Fruit fly (Drosophila melanogaster) ovary, adult (tissue): ENCODE results near the gene CG42266.

ENCODE experiments used
- CG17801 ChIP-seq: fragments of 200-800 bp; optimal IDR thresholded peaks from 2 replicates; lab custom pipeline; 2019; ENCODE audit warnings: missing biosample characterization, mild to moderate bottlenecking, missing genetic modification characterization, moderate library complexity; ENCODE audit not compliant: partially characterized antibody

CG42266 gene

DNA sequence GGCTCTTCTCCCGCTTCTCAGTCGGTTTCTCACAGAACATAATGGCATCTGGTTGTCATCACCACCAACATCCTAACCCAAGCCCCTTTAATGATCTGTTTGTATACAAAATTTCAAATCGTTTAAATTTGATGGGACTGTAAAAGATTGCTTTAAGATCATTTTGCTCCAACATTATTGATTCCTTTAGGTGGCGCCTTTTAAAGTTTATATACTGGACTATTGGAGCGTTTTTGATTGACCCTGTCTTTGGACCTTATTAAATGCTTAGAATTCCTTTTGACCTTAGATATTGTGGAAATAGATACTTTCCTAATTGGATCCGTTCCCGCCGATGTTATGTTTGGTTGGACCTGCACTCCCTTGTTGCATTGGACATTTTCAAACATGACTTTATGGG lies at the start of gene CG42266:
TSS of gene CG42266 (minus strand) at position 101 of the 400 bp plus-strand sequence.
- no peak for TF ChIP-seq CG17801 (GFP tag; lab: Kevin White, UChicago)

DNA sequence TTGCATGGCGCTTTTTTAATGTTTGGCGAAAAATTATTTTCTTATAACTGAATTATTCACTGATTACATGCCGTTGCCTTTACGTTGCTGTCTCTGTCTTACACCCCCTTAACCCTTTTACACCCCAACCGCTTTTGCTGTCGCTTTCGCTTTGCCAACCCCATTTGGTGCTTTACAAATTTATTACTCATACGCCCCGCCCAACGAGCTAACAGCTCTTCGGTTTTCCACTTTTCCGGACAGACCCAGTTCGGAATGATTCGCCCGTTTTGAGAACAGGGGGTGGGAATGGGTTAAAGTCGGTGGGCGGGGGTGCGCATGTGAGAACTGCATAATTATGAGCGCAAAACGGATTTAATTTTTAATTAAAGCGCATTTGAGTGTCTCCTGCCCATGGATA lies 40.8 kb upstream of the CG42266 start:
- TF ChIP-seq CG17801 (GFP tag; lab: Kevin White, UChicago): no peak

DNA sequence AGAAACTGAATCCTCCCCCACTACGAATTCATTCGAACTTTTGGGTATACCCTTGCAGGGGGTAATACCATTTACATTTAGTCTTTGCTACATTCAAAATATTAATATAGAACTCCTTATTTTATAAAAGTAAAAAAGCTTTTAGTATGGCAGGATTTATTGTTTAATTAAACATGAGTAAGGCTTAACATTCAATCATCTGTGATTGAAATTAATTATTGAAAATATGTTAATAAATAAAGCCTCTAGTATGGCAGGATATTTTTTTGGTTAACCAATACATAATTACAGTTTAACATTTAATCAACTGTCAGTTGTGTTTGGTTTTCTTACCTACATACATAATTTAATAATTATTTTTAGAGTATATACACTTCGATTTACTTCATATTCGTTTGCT lies 34.5 kb upstream of the CG42266 start:
- no peak for TF ChIP-seq CG17801 (GFP tag; lab: Kevin White, UChicago)

DNA sequence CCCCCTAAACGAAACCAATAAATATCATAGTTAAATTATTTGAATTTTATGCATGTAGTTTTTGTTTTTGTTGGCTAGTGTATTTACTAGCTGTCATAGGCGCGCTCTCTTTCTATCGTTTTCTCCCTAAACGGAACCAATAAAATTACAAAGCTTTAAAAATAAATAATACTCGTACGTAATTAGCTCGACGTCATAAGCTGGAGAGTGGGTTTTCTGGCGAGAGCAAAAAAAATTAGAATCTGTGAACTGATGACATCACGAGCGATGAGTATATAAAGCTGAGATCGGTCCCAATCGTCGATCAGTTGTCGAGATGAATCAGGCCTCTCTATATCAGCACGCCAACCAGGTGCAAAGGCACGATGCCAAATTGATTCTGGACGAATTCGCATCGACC lies 25.4 kb upstream of the CG42266 start, which contains the start of gene jhamt:
TSS of gene jhamt (plus strand) at position 301 of the 400 bp plus-strand sequence.
- TF ChIP-seq CG17801 (GFP tag; lab: Kevin White, UChicago): no peak

DNA sequence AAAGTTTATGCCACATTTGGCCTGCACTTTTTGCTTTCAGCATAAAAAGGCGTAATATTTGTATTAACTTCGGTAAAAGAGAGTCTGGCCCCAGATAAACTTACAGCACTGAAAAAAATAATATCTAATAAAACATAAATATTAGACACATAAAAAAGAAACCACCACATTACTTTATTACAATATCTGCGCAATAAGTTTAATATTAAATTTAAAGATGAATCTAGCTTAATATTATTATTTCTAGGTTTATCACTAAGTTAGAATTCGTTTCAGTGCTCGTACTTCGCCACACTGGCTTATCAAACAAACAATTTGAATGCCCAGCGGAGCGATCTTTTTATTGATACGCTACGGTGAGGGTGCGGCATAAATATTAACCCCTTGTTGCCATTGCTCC lies 17.7 kb upstream of the CG42266 start:
- TF ChIP-seq CG17801 (GFP tag; lab: Kevin White, UChicago): no peak

DNA sequence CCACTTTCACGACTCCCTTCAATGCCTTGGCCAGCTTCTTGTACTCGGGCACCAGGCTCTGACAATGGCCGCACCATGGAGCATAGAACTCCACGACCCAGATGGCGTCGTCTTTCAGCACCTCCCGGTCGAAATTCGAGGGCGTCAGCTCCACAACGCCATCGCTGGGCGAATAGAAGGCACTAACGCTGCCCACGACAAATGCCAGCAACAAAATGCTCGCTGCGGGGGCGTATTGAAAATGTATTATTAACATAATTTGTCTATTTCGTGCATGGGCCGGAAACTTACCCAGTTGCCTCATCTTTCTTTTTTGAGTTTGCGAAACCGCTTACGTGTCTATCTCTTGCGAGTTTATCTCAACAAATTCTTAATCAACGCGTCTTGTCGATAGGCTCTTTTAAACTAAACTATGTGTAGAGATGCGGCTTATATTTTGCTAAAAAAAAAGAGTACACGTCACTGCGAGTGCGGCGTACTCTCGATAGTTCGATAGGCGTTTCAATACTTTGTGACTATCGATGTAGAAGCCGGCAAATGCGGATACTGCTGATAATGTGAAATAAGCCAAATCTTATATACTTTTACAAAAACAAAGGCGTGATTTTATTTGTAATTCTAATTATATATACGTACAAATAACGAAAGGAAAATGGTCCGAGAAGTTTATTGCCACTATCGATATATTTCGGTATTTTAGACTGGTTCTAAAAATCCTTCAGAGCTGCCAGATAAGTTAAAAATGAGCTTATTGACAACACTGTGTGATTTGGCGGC lies 16.3 kb upstream of the CG42266 start, which contains the start of gene CaBP1:
TSS of gene CaBP1 (minus strand) at position 487 of the 777 bp plus-strand sequence.
- TF ChIP-seq CG17801 (GFP tag; lab: Kevin White, UChicago): peak; percentile 9

DNA sequence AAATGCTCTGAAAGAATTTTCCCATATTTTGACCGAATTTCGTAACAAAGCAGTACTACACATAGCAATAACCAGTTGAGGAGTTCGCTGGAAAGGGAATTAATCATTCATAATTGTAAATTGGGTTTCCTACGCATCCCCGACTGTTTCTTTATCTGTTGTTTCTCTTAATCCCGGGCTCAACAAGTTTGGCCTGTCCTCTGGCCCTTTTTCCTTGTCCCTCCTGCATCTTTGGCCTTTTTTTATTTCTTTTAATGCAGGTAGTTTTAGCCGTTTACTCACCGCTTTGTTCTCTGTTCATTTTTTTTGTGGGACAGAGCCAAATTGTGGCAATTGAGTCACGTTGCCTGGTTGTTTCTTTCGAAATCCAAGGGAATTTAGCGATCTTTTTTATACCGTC lies 13.6 kb upstream of the CG42266 start:
- TF ChIP-seq CG17801 (GFP tag; lab: Kevin White, UChicago): no peak

DNA sequence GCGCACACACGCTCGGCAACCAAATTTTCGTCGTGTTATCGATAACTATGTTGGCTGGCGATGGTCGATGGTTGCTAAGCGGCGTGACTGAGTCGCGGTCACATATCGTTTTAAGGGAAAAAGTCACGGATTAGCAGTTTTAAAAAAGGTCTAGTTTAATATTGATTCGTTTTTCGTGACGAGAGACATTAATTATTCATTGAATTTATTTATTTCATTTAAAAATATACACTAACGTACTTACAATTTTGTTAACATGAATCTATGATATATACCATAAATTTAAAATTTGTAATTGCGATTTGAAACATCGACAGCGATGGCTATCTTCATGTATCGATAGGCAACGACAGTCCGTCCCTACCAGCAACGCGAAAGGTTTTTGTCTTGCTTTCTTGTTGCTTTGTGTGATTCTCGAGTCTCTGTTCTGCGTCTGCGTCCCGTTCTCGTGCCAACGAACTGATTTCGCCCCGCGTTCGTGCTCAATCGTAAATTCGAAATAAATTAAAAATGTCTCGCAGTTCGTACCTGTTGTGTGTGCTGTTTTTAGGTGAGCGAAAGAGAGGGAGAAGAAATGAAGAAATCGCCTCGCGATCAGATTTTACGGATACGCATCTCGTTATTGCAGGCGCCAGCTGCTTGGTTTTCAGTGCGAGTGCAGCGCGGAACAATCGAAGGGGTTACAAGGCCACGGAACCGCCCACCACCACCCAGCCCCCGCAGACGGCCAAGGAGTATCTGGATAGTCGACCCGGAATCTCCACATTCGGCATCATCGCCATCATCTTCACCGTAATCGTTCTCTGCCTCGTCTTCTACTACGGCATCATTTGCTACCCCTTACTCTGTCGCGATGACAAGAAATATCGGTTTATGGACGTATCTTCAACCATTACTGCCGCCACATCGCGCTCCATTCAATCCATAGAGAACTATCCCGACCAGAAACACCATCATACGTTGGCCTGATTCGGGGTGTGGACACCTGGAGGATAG lies 12.7 kb upstream of the CG42266 start, which contains the start of the genes Hyls1, chif and CG4455:
TSS of gene Hyls1 (minus strand) at position 44 of the 996 bp plus-strand sequence.
TSS of gene chif (minus strand) at position 44 of the 996 bp plus-strand sequence.
TSS of gene CG4455 (plus strand) at position 350 of the 996 bp plus-strand sequence.
- peak; percentile 22 for TF ChIP-seq CG17801 (GFP tag; lab: Kevin White, UChicago)

DNA sequence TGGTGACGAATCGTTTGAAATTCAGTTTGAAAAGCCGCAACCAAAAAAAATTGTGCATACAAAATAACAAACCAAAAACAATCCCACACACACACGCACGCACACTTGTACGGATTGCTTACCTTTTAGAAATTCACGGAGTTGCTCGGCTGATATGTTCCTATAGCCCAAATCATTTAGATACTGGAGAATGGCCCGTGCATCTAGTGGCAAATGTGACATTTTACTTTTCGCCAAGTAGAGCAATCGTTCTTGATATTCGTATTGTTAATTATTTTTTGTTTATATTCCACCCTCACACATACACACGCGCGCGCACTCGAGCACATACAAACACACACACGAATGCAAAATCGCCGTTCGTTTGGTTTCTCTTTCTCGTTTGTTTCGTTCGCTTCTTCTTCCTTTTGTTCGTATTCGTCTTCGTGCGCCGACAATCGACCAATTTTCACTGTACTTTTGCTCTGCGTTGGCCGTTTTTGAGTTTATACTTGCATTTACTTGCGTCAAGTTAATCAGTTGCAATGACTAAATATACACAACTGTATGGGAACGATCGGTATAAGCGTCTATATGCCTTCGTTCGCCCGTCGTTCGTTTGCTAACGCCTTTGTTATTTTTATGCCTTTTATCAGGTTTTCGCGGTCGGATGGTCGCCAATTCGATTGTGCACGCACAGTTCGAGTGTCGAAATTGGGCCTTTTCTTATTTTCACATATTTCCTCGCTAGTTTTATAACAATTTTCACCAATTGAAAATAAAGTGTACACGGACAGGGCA lies 11.8 kb upstream of the CG42266 start:
- peak; percentile 5 for TF ChIP-seq CG17801 (GFP tag; lab: Kevin White, UChicago)

DNA sequence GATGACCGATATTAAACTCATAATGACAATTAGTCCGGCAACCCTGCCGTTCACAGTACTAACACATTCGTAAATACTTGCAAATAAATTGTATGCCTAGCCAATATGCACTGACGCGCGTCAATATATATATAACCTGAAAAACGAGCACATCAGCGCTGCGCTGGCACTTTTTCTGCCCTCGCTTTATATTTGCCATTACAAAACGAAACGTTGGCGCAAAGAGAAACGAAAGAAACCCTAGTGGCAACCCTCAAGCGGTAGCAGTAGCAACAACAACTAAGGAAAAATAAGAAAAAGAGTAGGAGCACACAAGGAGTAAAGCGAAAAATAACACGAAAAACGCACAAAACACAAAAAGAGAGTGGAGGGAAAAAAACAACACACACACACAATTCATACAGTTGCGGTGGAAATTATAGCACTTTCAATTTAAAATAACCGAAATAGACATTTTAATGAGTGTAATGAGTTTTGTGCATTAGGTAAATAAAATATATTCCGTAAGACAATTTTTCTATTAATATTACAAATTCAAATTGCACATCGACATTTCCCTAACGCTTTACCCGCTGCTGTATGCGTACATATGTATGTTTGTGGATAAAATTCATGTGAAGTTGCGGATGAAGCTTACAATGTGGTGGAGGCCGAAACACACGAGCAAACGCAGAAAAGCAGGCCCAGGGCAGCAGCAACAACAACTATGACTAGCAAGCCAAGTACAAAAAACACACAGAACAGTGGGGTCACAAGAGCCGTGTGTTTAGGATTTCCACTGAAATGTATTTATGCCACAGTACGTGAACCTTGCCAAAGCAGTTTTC lies 10.8 kb upstream of the CG42266 start:
- TF ChIP-seq CG17801 (GFP tag; lab: Kevin White, UChicago): peak; percentile 98

DNA sequence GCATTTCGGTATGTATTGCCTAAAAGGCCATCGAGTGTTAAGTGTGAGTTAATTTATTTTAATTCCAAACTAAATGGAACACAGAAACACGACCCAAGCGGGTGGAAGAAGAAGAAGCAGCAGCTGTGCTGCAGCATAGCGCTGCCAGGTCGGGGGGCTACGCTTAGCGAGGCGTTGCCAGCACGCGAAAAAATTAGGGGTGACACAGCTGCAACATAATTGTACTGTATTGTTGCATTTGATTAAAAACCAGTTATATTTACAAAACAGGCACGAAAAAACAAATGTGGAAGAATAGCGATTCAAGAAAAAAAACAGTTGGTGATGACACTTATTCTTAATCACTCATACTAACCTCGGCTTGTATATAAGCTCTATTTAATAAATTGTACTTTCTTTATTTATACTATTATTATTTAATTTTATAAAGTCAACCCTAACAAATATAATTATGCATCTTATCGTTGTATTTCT lies 10.0 kb upstream of the CG42266 start:
- peak; percentile 79 for TF ChIP-seq CG17801 (GFP tag; lab: Kevin White, UChicago)

DNA sequence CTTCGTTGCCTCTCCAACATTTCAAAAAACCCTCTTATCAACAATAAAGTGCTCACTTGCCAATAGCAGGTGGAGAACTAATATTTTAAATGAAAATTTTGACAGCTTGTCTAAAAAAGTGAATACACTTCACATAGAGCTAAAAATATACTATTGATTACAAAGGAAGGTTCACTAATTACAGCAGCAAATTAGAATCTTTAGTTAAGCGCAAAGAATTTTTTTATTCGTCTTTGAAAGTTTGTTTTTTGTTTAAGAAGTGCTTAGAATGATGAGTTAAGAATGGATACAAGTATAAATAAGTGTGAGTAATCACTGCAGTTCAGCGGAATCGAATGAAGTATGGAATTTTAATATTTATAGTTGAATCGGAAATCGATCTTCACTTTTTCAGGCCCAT lies 2.1 kb upstream of the CG42266 start, which contains the start of gene CG44405:
TSS of gene CG44405 (minus strand) at position 101 of the 400 bp plus-strand sequence.
- no peak for TF ChIP-seq CG17801 (GFP tag; lab: Kevin White, UChicago)

DNA sequence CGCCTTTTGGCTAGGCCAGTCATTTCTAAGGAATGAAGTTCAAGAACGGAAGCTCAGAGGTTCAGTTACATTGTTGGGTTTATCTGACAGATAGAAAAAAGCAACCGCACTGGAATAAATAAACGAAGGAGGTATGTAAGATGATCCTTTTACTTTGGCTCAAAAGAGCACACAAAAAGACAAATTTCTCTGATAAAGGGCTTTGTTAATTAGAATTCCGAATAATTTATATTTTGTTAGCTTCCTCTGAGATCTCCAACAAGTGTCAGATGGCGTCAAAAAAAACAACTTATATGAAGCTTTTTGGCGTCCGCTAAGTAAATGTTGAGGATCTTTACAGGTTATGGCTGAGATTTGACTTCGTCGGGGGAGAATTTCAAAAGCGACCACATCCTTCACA lies 2.4 kb downstream of the CG42266 start, which contains the start of gene CG31817:
TSS of gene CG31817 (minus strand) at position 101 of the 400 bp plus-strand sequence.
- no peak for TF ChIP-seq CG17801 (GFP tag; lab: Kevin White, UChicago)
